Worm (Caenorhabditis elegans): ENCODE measurements around the gene Y54G2A.15.

- TF ChIP-seq ceh-6 (GFP tag; optimal IDR thresholded peaks at IDR 0.05) (no peak), npax-4 (tag; optimal IDR thresholded peaks at IDR 0.05) (no peak), pros-1 (tag; optimal IDR thresholded peaks at IDR 0.05) (no peak), ama-1 (optimal IDR thresholded peaks at IDR 0.05) (no peak), elt-2 (tag; optimal IDR thresholded peaks at IDR 0.05) (no peak), ceh-30 (tag; optimal IDR thresholded peaks at IDR 0.05) (no peak), unc-86 (tag; optimal IDR thresholded peaks at IDR 0.05) (no peak), nfya-1 (tag; optimal IDR thresholded peaks at IDR 0.05) (no peak), hlh-15 (tag; optimal IDR thresholded peaks at IDR 0.05) (no peak), pax-1 (tag; optimal IDR thresholded peaks at IDR 0.05) (no peak)
These were observed 21.0 kb upstream of the Y54G2A.15 start, which contains the start of gene Y54G2A.16 for ce11 chrIV:2864743-2865142.

Data from whole organism, late embryonic.